Fruit fly (Drosophila melanogaster): ENCODE results near the gene Men.

DNA sequence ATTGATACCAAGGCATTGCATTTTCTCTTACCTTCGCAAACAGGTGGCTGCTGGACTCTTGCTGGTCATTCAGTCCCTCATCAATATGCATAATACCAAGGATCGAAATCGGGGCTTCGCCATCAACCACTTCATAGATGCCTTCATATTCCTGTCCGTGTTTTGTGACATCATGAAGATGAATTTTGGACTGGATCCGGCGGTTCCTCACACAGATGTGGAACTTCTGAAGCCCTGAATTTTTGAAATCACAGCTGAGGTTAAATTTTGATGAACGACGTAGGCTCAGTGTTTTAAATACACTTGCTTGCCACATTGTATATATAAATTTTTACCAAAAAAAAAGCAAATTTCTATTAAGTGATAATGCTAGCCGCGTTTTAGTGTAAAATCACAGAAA lies 25.2 kb downstream of the Men start, which contains the start of gene Past1:
- TF ChIP-seq D1 (tag; optimal IDR thresholded peaks at IDR 0.05) (no peak), EcR (GFP tag; optimal IDR thresholded peaks at IDR 0.05) (no peak), CG8301 (tag; optimal IDR thresholded peaks at IDR 0.05) (no peak), CG4496 (GFP tag; IDR thresholded peaks at IDR 0.05) (no peak), CG15710 (tag; optimal IDR thresholded peaks at IDR 0.05) (no peak), CG10348 (GFP tag; IDR thresholded peaks at IDR 0.05) (no peak)

Data from whole organism, pupa.